Worm (Caenorhabditis elegans) whole organism, young adult: ENCODE measurements around the gene ceh-82.

ENCODE experiments used
- B0019.2 ChIP-seq: fragments of 200-800 bp; sonication (Bioruptor generic); conservative IDR thresholded peaks from 2 replicates; pipeline ENCODE4 v1.3.6; 2022; ENCODE audit warnings: missing genetic modification reagents, missing genetic modification characterization, missing compliant biosample characterization
- B0336.3 ChIP-seq: fragments of 200-800 bp; sonication (Bioruptor generic); IDR thresholded peaks from 2 replicates; pipeline ENCODE4 v1.3.6; 2022; ENCODE audit warnings: missing genetic modification characterization, missing compliant biosample characterization
- C06A6.2 ChIP-seq: fragments of 200-800 bp; sonication (Bioruptor generic); conservative IDR thresholded peaks from 2 replicates; pipeline ENCODE4 v1.3.6; 2022; ENCODE audit warnings: missing genetic modification characterization, missing compliant biosample characterization
- C17E4.6 ChIP-seq: fragments of 200-800 bp; sonication (Bioruptor generic); IDR thresholded peaks from 2 replicates; pipeline ENCODE4 v1.3.6; 2022; ENCODE audit warnings: missing genetic modification reagents, missing genetic modification characterization, missing compliant biosample characterization
- F39B2.1 ChIP-seq: fragments of 200-800 bp; sonication (Bioruptor generic); IDR thresholded peaks from 2 replicates; pipeline ENCODE4 v1.3.6; 2022; ENCODE audit warnings: missing genetic modification reagents, missing genetic modification characterization, missing compliant biosample characterization
- F52B5.7 ChIP-seq: sonication (generic microtip); optimal IDR thresholded peaks from 2 replicates; lab custom pipeline; 2016; ENCODE audit warnings: mild to moderate bottlenecking, missing genetic modification characterization, missing compliant biosample characterization
- F55B11.4 ChIP-seq: sonication (generic microtip); optimal IDR thresholded peaks from 2 replicates; lab custom pipeline; 2016; ENCODE audit warnings: missing compliant biosample characterization, missing genetic modification characterization, borderline replicate concordance; ENCODE audit not compliant: insufficient read depth
- F57A8.1 ChIP-seq: fragments of 200-800 bp; sonication (Bioruptor generic); optimal IDR thresholded peaks from 2 replicates; lab custom pipeline; 2018; ENCODE audit warnings: mild to moderate bottlenecking, missing genetic modification characterization, moderate library complexity, missing compliant biosample characterization
- K12H6.12 ChIP-seq: fragments of 200-800 bp; sonication (Bioruptor generic); optimal IDR thresholded peaks from 2 replicates; lab custom pipeline; 2018; ENCODE audit warnings: mild to moderate bottlenecking, missing genetic modification characterization, missing compliant biosample characterization
- T07F8.4 ChIP-seq: sonication (generic microtip); optimal IDR thresholded peaks from 2 replicates; lab custom pipeline; 2016; ENCODE audit warnings: mild to moderate bottlenecking, missing genetic modification characterization, moderate library complexity, missing compliant biosample characterization
- aptf-2 ChIP-seq: fragments of 200-800 bp; sonication (Bioruptor generic); conservative IDR thresholded peaks from 2 replicates; pipeline ENCODE4 v1.3.6; 2022; ENCODE audit warnings: missing genetic modification reagents, missing genetic modification characterization, missing compliant biosample characterization
- attf-5 ChIP-seq: fragments of 200-800 bp; sonication (Bioruptor generic); optimal IDR thresholded peaks from 2 replicates; lab custom pipeline; 2018; ENCODE audit warnings: mild to moderate bottlenecking, missing genetic modification characterization, missing compliant biosample characterization
- ccch-3 ChIP-seq: fragments of 200-800 bp; sonication (Bioruptor generic); optimal IDR thresholded peaks from 2 replicates; lab custom pipeline; 2018; ENCODE audit warnings: mild to moderate bottlenecking, missing genetic modification characterization, missing compliant biosample characterization
- cebp-2 ChIP-seq: fragments of 200-800 bp; sonication (Bioruptor generic); IDR thresholded peaks from 2 replicates; pipeline ENCODE4 v1.3.6; 2022; ENCODE audit warnings: missing genetic modification characterization, missing compliant biosample characterization
- ceh-100 ChIP-seq: fragments of 200-800 bp; sonication (Bioruptor generic); IDR thresholded peaks from 2 replicates; pipeline ENCODE4 v1.3.6; 2022; ENCODE audit warnings: missing genetic modification reagents, missing genetic modification characterization, missing compliant biosample characterization
- chd-7 ChIP-seq: sonication (generic microtip); optimal IDR thresholded peaks from 2 replicates; lab custom pipeline; 2016; ENCODE audit warnings: mild to moderate bottlenecking, missing genetic modification characterization, moderate library complexity, missing compliant biosample characterization
- die-1 ChIP-seq: sonication (generic microtip); optimal IDR thresholded peaks from 2 replicates; lab custom pipeline; 2016; ENCODE audit warnings: missing genotype, mild to moderate bottlenecking, missing genetic modification characterization, missing compliant biosample characterization
- dox-1 ChIP-seq: fragments of 200-800 bp; sonication (Bioruptor generic); IDR thresholded peaks from 2 replicates; pipeline ENCODE4 v1.3.6; 2022; ENCODE audit warnings: missing genetic modification reagents, missing genetic modification characterization, missing compliant biosample characterization
- efl-1 ChIP-seq: fragments of 150-350 bp; optimal IDR thresholded peaks from 2 replicates; lab custom pipeline; 2014; ENCODE audit warnings: missing biosample characterization, missing genetic modification reagents, missing genetic modification characterization
- egl-18 ChIP-seq: fragments of 200-800 bp; sonication (Bioruptor generic); IDR thresholded peaks from 2 replicates; pipeline ENCODE4 v1.3.6; 2022; ENCODE audit warnings: missing genetic modification reagents, missing genetic modification characterization, missing compliant biosample characterization
- egl-44 ChIP-seq: fragments of 200-800 bp; sonication (Bioruptor generic); IDR thresholded peaks from 2 replicates; pipeline ENCODE4 v1.3.6; 2022; ENCODE audit warnings: missing genetic modification reagents, missing genetic modification characterization, missing compliant biosample characterization
- egrh-3 ChIP-seq: fragments of 200-800 bp; sonication (Bioruptor generic); IDR thresholded peaks from 2 replicates; pipeline ENCODE4 v1.3.6; 2022; ENCODE audit warnings: missing genetic modification reagents, missing genetic modification characterization, missing compliant biosample characterization
- fkh-3 ChIP-seq: sonication (generic microtip); optimal IDR thresholded peaks from 2 replicates; lab custom pipeline; 2016; ENCODE audit warnings: mild to moderate bottlenecking, missing genetic modification characterization, missing compliant biosample characterization
- gei-17 ChIP-seq: fragments of 200-800 bp; sonication (Bioruptor generic); optimal IDR thresholded peaks from 2 replicates; lab custom pipeline; 2018; ENCODE audit warnings: mild to moderate bottlenecking, missing genetic modification characterization, missing compliant biosample characterization
- him-1 ChIP-seq: sonication (generic microtip); optimal IDR thresholded peaks from 2 replicates; lab custom pipeline; 2016; ENCODE audit warnings: missing genotype, missing genetic modification reagents, missing genetic modification characterization, missing compliant biosample characterization
- hlh-26 ChIP-seq: fragments of 200-800 bp; sonication (Bioruptor generic); conservative IDR thresholded peaks from 2 replicates; pipeline ENCODE4 v1.3.6; 2022; ENCODE audit warnings: missing genetic modification reagents, missing genetic modification characterization, missing compliant biosample characterization
- hmg-1.2 ChIP-seq: fragments of 200-800 bp; sonication (Bioruptor generic); IDR thresholded peaks from 2 replicates; pipeline ENCODE4 v1.3.6; 2022; ENCODE audit warnings: missing genetic modification reagents, missing genetic modification characterization, missing compliant biosample characterization
- hmg-20 ChIP-seq: fragments of 200-800 bp; sonication (Bioruptor generic); IDR thresholded peaks from 2 replicates; pipeline ENCODE4 v1.3.6; 2022; ENCODE audit warnings: missing genetic modification reagents, missing genetic modification characterization, missing compliant biosample characterization
- hrde-1 ChIP-seq: sonication (generic microtip); optimal IDR thresholded peaks from 2 replicates; lab custom pipeline; 2016; ENCODE audit warnings: missing genetic modification characterization, mild to moderate bottlenecking, missing compliant biosample characterization, moderate library complexity, missing genotype, missing genetic modification reagents, borderline replicate concordance
- hsf-1 ChIP-seq: fragments of 200-800 bp; sonication (Bioruptor generic); IDR thresholded peaks from 2 replicates; pipeline ENCODE4 v1.3.6; 2022; ENCODE audit warnings: missing genetic modification reagents, missing genetic modification characterization, missing compliant biosample characterization
- lag-1 ChIP-seq: fragments of 200-800 bp; sonication (Bioruptor generic); IDR thresholded peaks from 2 replicates; pipeline ENCODE4 v1.3.6; 2022; ENCODE audit warnings: missing genetic modification reagents, missing genetic modification characterization, missing compliant biosample characterization
- let-526 ChIP-seq: fragments of 200-800 bp; sonication (Bioruptor generic); IDR thresholded peaks from 2 replicates; pipeline ENCODE4 v1.3.6; 2022; ENCODE audit warnings: missing genetic modification reagents, missing genetic modification characterization, missing compliant biosample characterization
- lin-40 ChIP-seq: sonication (generic microtip); optimal IDR thresholded peaks from 2 replicates; lab custom pipeline; 2016; ENCODE audit warnings: missing genetic modification characterization, mild to moderate bottlenecking, missing compliant biosample characterization, missing genotype, missing genetic modification reagents
- lin-54 ChIP-seq: fragments of 200-800 bp; sonication (Bioruptor generic); optimal IDR thresholded peaks from 2 replicates; lab custom pipeline; 2018; ENCODE audit warnings: mild to moderate bottlenecking, missing genetic modification characterization, missing compliant biosample characterization
- mxl-1 ChIP-seq: sonication (generic microtip); optimal IDR thresholded peaks from 2 replicates; lab custom pipeline; 2016; ENCODE audit warnings: missing genetic modification characterization, missing compliant biosample characterization
- nhr-27 ChIP-seq: fragments of 200-800 bp; sonication (Bioruptor generic); optimal IDR thresholded peaks from 2 replicates; lab custom pipeline; 2018; ENCODE audit warnings: mild to moderate bottlenecking, missing genetic modification characterization, moderate library complexity, missing compliant biosample characterization
- pbrm-1 ChIP-seq: fragments of 200-800 bp; sonication (Bioruptor generic); IDR thresholded peaks from 2 replicates; pipeline ENCODE4 v1.3.6; 2022; ENCODE audit warnings: missing genetic modification reagents, missing genetic modification characterization, missing compliant biosample characterization
- rpc-1 ChIP-seq, 2 experiments: fragments of 150-350 bp in 1 of 2; sonication (generic microtip) in 1 of 2; optimal IDR thresholded peaks; 2 replicates each; lab custom pipeline; 2014 to 2018; ENCODE audit warnings: missing biosample characterization in 1 of 2, missing genetic modification characterization in 1 of 2, missing genetic modification reagents in 1 of 2, missing genotype in 1 of 2
- snpc-3.4 ChIP-seq: sonication (generic microtip); optimal IDR thresholded peaks from 2 replicates; lab custom pipeline; 2017; ENCODE audit warnings: missing genetic modification characterization, mild to moderate bottlenecking, missing compliant biosample characterization, antibody characterized with exemption, moderate library complexity, missing genotype, missing genetic modification reagents
- zfh-2 ChIP-seq: fragments of 200-800 bp; sonication (Bioruptor generic); conservative IDR thresholded peaks from 2 replicates; pipeline ENCODE4 v1.3.6; 2022; ENCODE audit warnings: missing genetic modification reagents, missing genetic modification characterization, missing compliant biosample characterization
- zim-3 ChIP-seq: sonication (generic microtip); optimal IDR thresholded peaks from 2 replicates; lab custom pipeline; 2017; ENCODE audit warnings: mild to moderate bottlenecking, missing genetic modification characterization, moderate library complexity, missing compliant biosample characterization
- ztf-26 ChIP-seq: sonication (generic microtip); optimal IDR thresholded peaks from 2 replicates; lab custom pipeline; 2017; ENCODE audit warnings: missing genetic modification characterization, missing compliant biosample characterization

The ceh-82 gene

DNA sequence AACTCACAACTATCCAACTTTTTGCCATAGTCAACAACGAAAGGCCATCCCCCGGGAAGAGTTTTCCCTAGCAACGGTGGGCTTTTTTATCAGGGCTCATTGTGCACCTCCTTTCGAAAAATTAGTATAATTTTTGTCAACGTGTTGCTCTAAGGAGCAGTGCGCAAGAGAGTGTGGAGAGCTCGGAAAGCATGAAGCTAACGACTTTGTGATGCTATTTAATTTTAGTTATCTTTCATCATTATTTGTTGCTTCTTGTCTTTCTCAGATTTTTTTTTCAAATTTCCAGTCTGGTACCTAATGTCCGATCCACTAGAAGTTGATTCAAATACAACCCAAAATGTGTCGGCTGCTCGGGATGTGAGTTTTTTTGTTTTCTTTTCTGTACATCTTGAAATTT, 1.9 kb upstream of the ceh-82 start, which contains the start of gene ceh-81:
TSS of gene ceh-81 (plus strand) at position 301 of the 400 bp plus-strand sequence.
- TF ChIP-seq hmg-20 (GFP tag; lab: Robert Waterston, UW): no peak
- no peak for TF ChIP-seq B0336.3 (GFP tag; lab: Robert Waterston, UW)
- TF ChIP-seq F57A8.1 (GFP tag; lab: Kevin White, UChicago): no peak
- no peak for TF ChIP-seq ceh-100
- no peak for TF ChIP-seq nhr-27 (tag; lab: Kevin White, UChicago)

DNA sequence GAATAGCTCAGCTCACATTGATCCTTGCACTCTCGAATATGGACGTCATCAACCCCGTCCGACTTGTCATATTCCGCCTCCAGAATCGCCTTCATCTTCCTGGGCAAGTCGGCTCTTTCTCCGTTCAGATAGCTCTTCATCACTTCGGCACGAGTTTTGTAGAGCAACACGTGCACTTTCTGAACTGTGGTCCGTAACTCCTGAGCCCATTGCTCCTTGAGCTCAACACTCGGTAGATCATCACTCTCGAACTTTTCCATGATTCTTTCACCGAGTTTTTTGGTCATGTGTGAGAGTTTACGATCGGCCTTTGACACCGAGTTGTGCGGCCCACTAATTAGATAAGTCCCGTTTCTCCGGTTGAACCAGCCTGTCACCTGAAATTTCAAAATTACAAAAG, 3.1 kb downstream of the ceh-82 start:
- TF ChIP-seq die-1 (tag; lab: Kevin White, UChicago): no peak
- TF ChIP-seq attf-5: no peak
- TF ChIP-seq mxl-1 (tag; lab: Kevin White, UChicago): no peak
- TF ChIP-seq, all 124 proteins: peak for 0

DNA sequence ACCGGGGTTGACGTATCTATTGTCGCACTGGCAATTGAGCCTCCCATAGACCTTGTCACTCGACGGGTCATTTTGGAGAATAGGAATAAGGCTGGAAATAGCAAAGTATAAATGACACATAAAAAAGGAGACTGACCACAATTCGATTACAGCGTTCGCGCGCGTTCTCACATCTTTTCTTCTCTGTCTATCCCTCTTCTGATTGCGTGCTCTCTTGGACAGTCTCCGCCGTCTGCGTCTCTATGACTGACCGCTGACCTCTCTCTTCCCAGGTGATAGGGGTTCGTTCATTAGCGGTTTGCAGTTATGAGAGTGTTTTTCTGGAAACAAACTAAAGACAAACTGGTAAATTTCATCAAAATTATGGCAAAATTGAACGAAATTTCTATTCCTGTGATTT, 4.3 kb downstream of the ceh-82 start, which contains the start of gene ceh-83:
TSS of gene ceh-83 (minus strand) at position 181 of the 400 bp plus-strand sequence.
- TF ChIP-seq aptf-2 (GFP tag; lab: Robert Waterston, UW) (0 out of 2 replicates have a peak, but pooled peaks have one; percentile 52), B0019.2 (GFP tag; lab: Robert Waterston, UW) (no peak), egl-18 (GFP tag; lab: Robert Waterston, UW) (no peak), pbrm-1 (0 out of 2 replicates have a peak, but pooled peaks have one; percentile 25), hmg-1.2 (GFP tag; lab: Robert Waterston, UW) (peak; percentile 92)

DNA sequence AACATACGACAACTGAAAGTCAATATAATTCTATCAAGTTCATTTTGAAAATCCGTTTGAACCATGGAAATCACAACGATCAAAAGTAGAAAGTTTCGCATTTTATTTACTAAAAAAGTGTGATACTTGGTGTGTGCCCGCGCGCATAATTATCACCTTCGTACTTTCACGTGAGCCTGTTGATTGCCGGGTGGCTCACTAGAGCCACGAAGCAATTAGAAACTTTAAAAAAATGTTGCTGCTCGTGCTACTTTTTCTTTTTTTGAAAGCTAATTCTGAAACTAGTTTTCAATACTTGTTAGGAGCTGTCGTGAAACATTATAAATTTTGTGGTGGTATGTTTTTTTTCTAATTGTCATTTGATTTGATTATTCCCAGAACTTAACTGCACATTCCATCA, 6.8 kb downstream of the ceh-82 start, which contains the start of the genes irld-9 and irld-33:
TSS of gene irld-9 (minus strand) at position 101 of the 400 bp plus-strand sequence.
TSS of gene irld-33 (plus strand) at position 209 of the 400 bp plus-strand sequence.
- TF ChIP-seq egrh-3 (GFP tag; lab: Robert Waterston, UW) (no peak), K12H6.12 (tag; lab: Kevin White, UChicago) (no peak), zfh-2 (GFP tag; lab: Robert Waterston, UW) (no peak), snpc-3.4 (tag; lab: Kevin White, UChicago) (no peak), cebp-2 (GFP tag; lab: Robert Waterston, UW) (no peak), dox-1 (GFP tag; lab: Robert Waterston, UW) (no peak), F52B5.7 (tag; lab: Kevin White, UChicago) (no peak), let-526 (GFP tag; lab: Robert Waterston, UW) (no peak), egl-44 (GFP tag; lab: Robert Waterston, UW) (no peak), F57A8.1 (GFP tag; lab: Kevin White, UChicago) (no peak), hsf-1 (no peak), him-1 (tag; lab: Kevin White, UChicago) (no peak), F39B2.1 (GFP tag; lab: Robert Waterston, UW) (no peak), ccch-3 (GFP tag; lab: Kevin White, UChicago) (no peak), zim-3 (no peak), hrde-1 (tag; lab: Kevin White, UChicago) (no peak), chd-7 (tag; lab: Kevin White, UChicago) (no peak), hlh-26 (GFP tag; lab: Robert Waterston, UW) (no peak)

DNA sequence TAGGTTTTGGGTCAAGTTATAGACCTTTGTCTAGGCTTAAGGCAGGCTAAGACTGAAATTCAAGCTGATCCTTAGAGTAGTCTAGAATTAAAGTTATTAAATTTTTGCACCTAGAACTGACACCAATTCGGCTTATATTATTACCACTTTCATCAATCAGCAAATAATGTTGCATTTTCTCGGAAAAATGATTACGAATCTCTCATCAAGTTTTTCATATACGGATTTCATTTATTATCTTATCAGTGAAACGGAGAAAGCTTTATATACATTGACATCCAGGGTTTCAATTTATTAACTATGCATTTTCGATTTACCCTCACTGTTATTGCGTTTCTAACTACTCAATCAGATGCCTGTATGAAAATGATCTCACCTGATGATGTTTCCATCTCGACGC, 9.2 kb downstream of the ceh-82 start, which contains the start of gene K07G6.1:
TSS of gene K07G6.1 (plus strand) at position 301 of the 400 bp plus-strand sequence.
- TF ChIP-seq C17E4.6 (GFP tag; lab: Robert Waterston, UW) (no peak), lag-1 (GFP tag; lab: Robert Waterston, UW) (no peak), C06A6.2 (no peak), nhr-27 (tag; lab: Kevin White, UChicago) (no peak), efl-1 (no peak), gei-17 (no peak), rpc-1 (optimal IDR thresholded peaks at IDR 0.05; lab: Kevin White, UChicago) (no peak), rpc-1 (tag; optimal IDR thresholded peaks at IDR 0.05; lab: Kevin White, UChicago) (no peak), ztf-26 (tag; lab: Kevin White, UChicago) (no peak), let-526 (GFP tag; lab: Robert Waterston, UW) (no peak), aptf-2 (GFP tag; lab: Robert Waterston, UW) (no peak), lin-54 (GFP tag; lab: Kevin White, UChicago) (no peak), T07F8.4 (tag; lab: Kevin White, UChicago) (no peak), fkh-3 (tag; lab: Kevin White, UChicago) (no peak), B0336.3 (GFP tag; lab: Robert Waterston, UW) (no peak), F55B11.4 (tag; lab: Kevin White, UChicago) (no peak), lin-40 (tag; lab: Kevin White, UChicago) (no peak)
